Worm (Caenorhabditis elegans) whole organism, mixed stage, embryonic: ENCODE measurements around the gene slc-25A18.2.

ENCODE experiments used
- elt-3 ChIP-seq: fragments of 150-350 bp; optimal IDR thresholded peaks from 2 replicates; lab custom pipeline; 2014; ENCODE audit warnings: missing biosample characterization, missing genetic modification characterization
- lin-13 ChIP-seq: fragments of 150-350 bp; optimal IDR thresholded peaks from 2 replicates; lab custom pipeline; 2014; ENCODE audit warnings: missing biosample characterization, missing genetic modification characterization
- lin-32 ChIP-seq: fragments of 200-800 bp; sonication (Bioruptor generic); optimal IDR thresholded peaks from 2 replicates; lab custom pipeline; 2018; ENCODE audit warnings: mild to moderate bottlenecking, missing genetic modification characterization, missing compliant biosample characterization
- lsy-2 ChIP-seq: fragments of 150-350 bp; optimal IDR thresholded peaks from 2 replicates; lab custom pipeline; 2014; ENCODE audit warnings: missing biosample characterization, missing genetic modification characterization
- pha-4 ChIP-seq: fragments of 150-350 bp; optimal IDR thresholded peaks from 2 replicates; lab custom pipeline; 2018; ENCODE audit warnings: missing biosample characterization, missing genetic modification reagents, missing genetic modification characterization
- unc-62 ChIP-seq: fragments of 150-350 bp; optimal IDR thresholded peaks from 2 replicates; lab custom pipeline; 2014; ENCODE audit warnings: missing biosample characterization, missing genetic modification reagents, missing genetic modification characterization
- ztf-11 ChIP-seq: fragments of 150-350 bp; optimal IDR thresholded peaks from 2 replicates; lab custom pipeline; 2014; ENCODE audit warnings: missing biosample characterization, missing genetic modification characterization

- TF ChIP-seq lin-32 (GFP tag; lab: Kevin White, UChicago) (no peak), lsy-2 (no peak), pha-4 (tag; lab: Kevin White, UChicago) (no peak), elt-3 (tag; lab: Kevin White, UChicago) (no peak), unc-62 (GFP tag; lab: Kevin White, UChicago) (no peak), lin-13 (no peak), ztf-11 (tag; lab: Kevin White, UChicago) (no peak)
Measured at ce11 chrIV:7445236-7445635, 29.6 kb upstream of the slc-25A18.2 start, which contains the start of gene valv-1.
